In the genomic region with DNA sequence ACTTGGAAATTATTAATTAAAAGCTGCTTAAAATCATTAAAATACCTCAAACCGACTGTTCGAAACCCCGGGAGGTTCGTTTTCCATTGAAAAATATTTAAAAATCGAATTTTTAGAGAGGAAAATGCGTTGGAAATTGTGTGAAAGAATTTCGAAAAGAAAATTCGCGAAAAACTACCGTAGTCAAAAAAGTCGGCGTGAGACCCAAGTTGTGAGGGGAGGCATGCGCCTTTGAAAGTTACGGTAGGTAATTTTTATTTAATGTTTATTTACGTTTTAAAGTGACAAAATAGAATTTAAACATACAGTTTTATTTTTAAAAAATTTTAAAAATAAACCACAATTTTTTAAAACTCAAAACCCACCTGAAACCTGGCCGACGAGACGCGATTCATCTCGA, we compare ENCODE assay signal across 3 worm cellular contexts.
TF ChIP-seq lines count a peak whose summit lies in the region.

No protein-coding gene starts in this region.

TF ChIP-seq in whole organism, L3 larva, 47 proteins besides CTCF, POLR2A, EP300 and RAD21:
- no peak for TF ChIP-seq sea-2 (GFP tag; optimal IDR thresholded peaks at IDR 0.05; lab: Kevin White, UChicago)
- TF ChIP-seq snpc-4 (tag; optimal IDR thresholded peaks at IDR 0.05; lab: Kevin White, UChicago): peak; percentile 51
- TF ChIP-seq R02D3.7 (tag; optimal IDR thresholded peaks at IDR 0.05; lab: Kevin White, UChicago): no peak
- no peak for TF ChIP-seq unc-62 (GFP tag; optimal IDR thresholded peaks at IDR 0.05; lab: Kevin White, UChicago)

TF ChIP-seq in whole organism, L4 larva, 104 proteins besides CTCF, POLR2A, EP300 and RAD21:
- TF ChIP-seq F44E2.7 (GFP tag; IDR thresholded peaks at IDR 0.05; lab: Robert Waterston, UW): no peak
- no peak for TF ChIP-seq D1046.2 (GFP tag; IDR thresholded peaks at IDR 0.05; lab: Robert Waterston, UW)
- peak; percentile 96 for TF ChIP-seq snpc-1.2 (GFP tag; IDR thresholded peaks at IDR 0.05; lab: Robert Waterston, UW)
- no peak for TF ChIP-seq lin-39 (tag; optimal IDR thresholded peaks at IDR 0.05; lab: Kevin White, UChicago)
- peak; percentile 27; the same call in 1 of the 2 replicates for TF ChIP-seq lin-38 (GFP tag; IDR thresholded peaks at IDR 0.05; lab: Robert Waterston, UW)
- TF ChIP-seq aly-2 (tag; optimal IDR thresholded peaks at IDR 0.05; lab: Kevin White, UChicago): no peak
- TF ChIP-seq dve-1 (tag; optimal IDR thresholded peaks at IDR 0.05; lab: Kevin White, UChicago; ENCODE audit: insufficient read depth): no peak
- peak; percentile 51 for TF ChIP-seq F49E8.2 (tag; optimal IDR thresholded peaks at IDR 0.05; lab: Kevin White, UChicago; ENCODE audit: borderline replicate concordance)
- no peak for TF ChIP-seq vab-7 (GFP tag; IDR thresholded peaks at IDR 0.05; lab: Robert Waterston, UW)
- TF ChIP-seq ceh-32 (tag; optimal IDR thresholded peaks at IDR 0.05; lab: Kevin White, UChicago; ENCODE audit: poor library complexity): no peak
- no peak for TF ChIP-seq arid-1 (GFP tag; conservative IDR thresholded peaks at IDR 0.05; lab: Robert Waterston, UW)
- no peak for TF ChIP-seq aha-1 (tag; lab: Kevin White, UChicago)
- TF ChIP-seq zip-11 (GFP tag; IDR thresholded peaks at IDR 0.05; lab: Robert Waterston, UW): no peak
- TF ChIP-seq ztf-11 (tag; optimal IDR thresholded peaks at IDR 0.05; lab: Kevin White, UChicago): no peak
- no peak for TF ChIP-seq nhr-42 (GFP tag; IDR thresholded peaks at IDR 0.05; lab: Robert Waterston, UW)
- no peak for TF ChIP-seq ztf-7 (tag; optimal IDR thresholded peaks at IDR 0.05; lab: Kevin White, UChicago)
- no peak for TF ChIP-seq lim-7 (GFP tag; IDR thresholded peaks at IDR 0.05; lab: Robert Waterston, UW)
- TF ChIP-seq mdt-29 (GFP tag; IDR thresholded peaks at IDR 0.05; lab: Robert Waterston, UW): no peak
- TF ChIP-seq duxl-1 (tag; optimal IDR thresholded peaks at IDR 0.05; lab: Kevin White, UChicago; ENCODE audit: poor library complexity): no peak
- peak in 1 of 2 experiments; percentile 57 for TF ChIP-seq lsy-2 (tag; optimal IDR thresholded peaks at IDR 0.05; lab: Kevin White, UChicago)

TF ChIP-seq in whole organism, young adult, 124 proteins besides CTCF, POLR2A, EP300 and RAD21 (continues in another document):
- TF ChIP-seq madf-8 (GFP tag; conservative IDR thresholded peaks at IDR 0.05; lab: Robert Waterston, UW) (peak; percentile 71), T26A5.8 (tag; optimal IDR thresholded peaks at IDR 0.05; lab: Kevin White, UChicago) (no peak), hlh-26 (GFP tag; conservative IDR thresholded peaks at IDR 0.05; lab: Robert Waterston, UW) (no peak), ceh-91 (GFP tag; IDR thresholded peaks at IDR 0.05; lab: Robert Waterston, UW) (no peak), nfyb-1 (GFP tag; IDR thresholded peaks at IDR 0.05; lab: Robert Waterston, UW) (no peak), egl-44 (GFP tag; IDR thresholded peaks at IDR 0.05; lab: Robert Waterston, UW) (no peak), lsy-27 (tag; optimal IDR thresholded peaks at IDR 0.05; lab: Kevin White, UChicago; ENCODE audit: borderline replicate concordance, insufficient read depth) (no peak), tbx-9 (tag; optimal IDR thresholded peaks at IDR 0.05; lab: Kevin White, UChicago; ENCODE audit: borderline replicate concordance) (no peak), ekl-4 (GFP tag; IDR thresholded peaks at IDR 0.05; lab: Robert Waterston, UW) (no peak), mcd-1 (GFP tag; IDR thresholded peaks at IDR 0.05; lab: Robert Waterston, UW) (no peak), T07F8.4 (tag; optimal IDR thresholded peaks at IDR 0.05; lab: Kevin White, UChicago) (no peak), F10E7.11 (tag; optimal IDR thresholded peaks at IDR 0.05; lab: Kevin White, UChicago) (no peak), repo-1 (tag; optimal IDR thresholded peaks at IDR 0.05; lab: Kevin White, UChicago) (no peak), Y53F4B.3 (GFP tag; IDR thresholded peaks at IDR 0.05; lab: Robert Waterston, UW) (no peak), madf-6 (GFP tag; IDR thresholded peaks at IDR 0.05; lab: Robert Waterston, UW) (peak; percentile 94), fkh-3 (tag; optimal IDR thresholded peaks at IDR 0.05; lab: Kevin White, UChicago) (no peak), dpl-1 (GFP tag; optimal IDR thresholded peaks at IDR 0.05; lab: Kevin White, UChicago) (no peak), K12H6.12 (tag; optimal IDR thresholded peaks at IDR 0.05; lab: Kevin White, UChicago) (no peak), nfya-1 (tag; optimal IDR thresholded peaks at IDR 0.05; lab: Kevin White, UChicago; ENCODE audit: borderline replicate concordance, insufficient read depth) (no peak), F55B11.4 (tag; optimal IDR thresholded peaks at IDR 0.05; lab: Kevin White, UChicago; ENCODE audit: borderline replicate concordance, insufficient read depth) (no peak), F57A8.1 (GFP tag; optimal IDR thresholded peaks at IDR 0.05; lab: Kevin White, UChicago) (no peak), nhr-179 (tag; optimal IDR thresholded peaks at IDR 0.05; lab: Kevin White, UChicago) (no peak), madf-10 (tag; optimal IDR thresholded peaks at IDR 0.05; lab: Kevin White, UChicago) (no peak), snpc-4 (GFP tag; optimal IDR thresholded peaks at IDR 0.05; lab: Kevin White, UChicago) (peak; percentile 92), snpc-4 (tag; optimal IDR thresholded peaks at IDR 0.05; lab: Kevin White, UChicago) (peak in 3 of 4 experiments; percentile 90 to 96 (median 96)), ceh-58 (GFP tag; IDR thresholded peaks at IDR 0.05; lab: Robert Waterston, UW) (no peak), mxl-1 (tag; optimal IDR thresholded peaks at IDR 0.05; lab: Kevin White, UChicago) (no peak), sptf-2 (GFP tag; optimal IDR thresholded peaks at IDR 0.05; lab: Kevin White, UChicago) (no peak), D2030.7 (GFP tag; IDR thresholded peaks at IDR 0.05; lab: Robert Waterston, UW) (peak; percentile 44), ztf-25 (GFP tag; IDR thresholded peaks at IDR 0.05; lab: Robert Waterston, UW) (no peak), hlh-12 (tag; optimal IDR thresholded peaks at IDR 0.05; lab: Kevin White, UChicago) (no peak), ceh-40 (GFP tag; IDR thresholded peaks at IDR 0.05; lab: Robert Waterston, UW) (no peak), ztf-3 (GFP tag; optimal IDR thresholded peaks at IDR 0.05; lab: Kevin White, UChicago) (no peak), Y95B8A.8 (GFP tag; IDR thresholded peaks at IDR 0.05; lab: Robert Waterston, UW) (no peak), xnd-1 (tag; optimal IDR thresholded peaks at IDR 0.05; lab: Kevin White, UChicago) (peak; percentile 85), ets-4 (GFP tag; optimal IDR thresholded peaks at IDR 0.05; lab: Kevin White, UChicago) (no peak), bed-2 (GFP tag; IDR thresholded peaks at IDR 0.05; lab: Robert Waterston, UW) (no peak), ztf-18 (tag; optimal IDR thresholded peaks at IDR 0.05; lab: Kevin White, UChicago) (no peak), mel-28 (tag; optimal IDR thresholded peaks at IDR 0.05; lab: Kevin White, UChicago; ENCODE audit: borderline replicate concordance) (no peak), rec-8 (tag; optimal IDR thresholded peaks at IDR 0.05; lab: Kevin White, UChicago) (no peak), cebp-2 (GFP tag; IDR thresholded peaks at IDR 0.05; lab: Robert Waterston, UW) (no peak), tbp1 (GFP tag; optimal IDR thresholded peaks at IDR 0.05; lab: Kevin White, UChicago) (peak; percentile 68), sdz-38 (tag; optimal IDR thresholded peaks at IDR 0.05; lab: Kevin White, UChicago) (no peak), C06A6.2 (GFP tag; conservative IDR thresholded peaks at IDR 0.05; lab: Robert Waterston, UW) (no peak), unc-62 (GFP tag; optimal IDR thresholded peaks at IDR 0.05; lab: Kevin White, UChicago) (no peak), hsf-1 (GFP tag; IDR thresholded peaks at IDR 0.05; lab: Robert Waterston, UW) (peak; percentile 93), F52B5.7 (tag; optimal IDR thresholded peaks at IDR 0.05; lab: Kevin White, UChicago) (no peak), F22D6.2 (tag; optimal IDR thresholded peaks at IDR 0.05; lab: Kevin White, UChicago) (no peak), F33H1.4 (GFP tag; IDR thresholded peaks at IDR 0.05; lab: Robert Waterston, UW) (peak; percentile 94), hmg-1.2 (GFP tag; IDR thresholded peaks at IDR 0.05; lab: Robert Waterston, UW) (no peak), hrde-1 (tag; optimal IDR thresholded peaks at IDR 0.05; lab: Kevin White, UChicago; ENCODE audit: borderline replicate concordance) (no peak), unc-130 (GFP tag; optimal IDR thresholded peaks at IDR 0.05; lab: Kevin White, UChicago) (no peak), attf-5 (GFP tag; optimal IDR thresholded peaks at IDR 0.05; lab: Kevin White, UChicago) (no peak), lir-1 (GFP tag; conservative IDR thresholded peaks at IDR 0.05; lab: Robert Waterston, UW) (no peak), pbrm-1 (GFP tag; IDR thresholded peaks at IDR 0.05; lab: Robert Waterston, UW) (no peak), dpff-1 (tag; optimal IDR thresholded peaks at IDR 0.05; lab: Kevin White, UChicago) (no peak), ztf-22 (GFP tag; optimal IDR thresholded peaks at IDR 0.05; lab: Kevin White, UChicago) (no peak), let-526 (GFP tag; IDR thresholded peaks at IDR 0.05; lab: Robert Waterston, UW) (no peak), zfh-2 (GFP tag; conservative IDR thresholded peaks at IDR 0.05; lab: Robert Waterston, UW) (no peak), mes-4 (tag; optimal IDR thresholded peaks at IDR 0.05; lab: Kevin White, UChicago) (no peak), ceh-79 (tag; optimal IDR thresholded peaks at IDR 0.05; lab: Kevin White, UChicago) (no peak), dox-1 (GFP tag; IDR thresholded peaks at IDR 0.05; lab: Robert Waterston, UW) (no peak), gei-17 (GFP tag; optimal IDR thresholded peaks at IDR 0.05; lab: Kevin White, UChicago) (no peak), ama-1 (optimal IDR thresholded peaks at IDR 0.05; lab: Kevin White, UChicago) (no peak), ama-1 (GFP tag; optimal IDR thresholded peaks at IDR 0.05; lab: Kevin White, UChicago) (no peak), lsl-1 (GFP tag; optimal IDR thresholded peaks at IDR 0.05; lab: Kevin White, UChicago) (peak; percentile 93), tlf-1 (GFP tag; optimal IDR thresholded peaks at IDR 0.05; lab: Kevin White, UChicago) (no peak), aptf-3 (GFP tag; IDR thresholded peaks at IDR 0.05; lab: Robert Waterston, UW) (no peak), ccch-3 (GFP tag; optimal IDR thresholded peaks at IDR 0.05; lab: Kevin White, UChicago) (no peak)
